ENCODE assay signal across 3 fruit fly cellular contexts in the genomic region with DNA sequence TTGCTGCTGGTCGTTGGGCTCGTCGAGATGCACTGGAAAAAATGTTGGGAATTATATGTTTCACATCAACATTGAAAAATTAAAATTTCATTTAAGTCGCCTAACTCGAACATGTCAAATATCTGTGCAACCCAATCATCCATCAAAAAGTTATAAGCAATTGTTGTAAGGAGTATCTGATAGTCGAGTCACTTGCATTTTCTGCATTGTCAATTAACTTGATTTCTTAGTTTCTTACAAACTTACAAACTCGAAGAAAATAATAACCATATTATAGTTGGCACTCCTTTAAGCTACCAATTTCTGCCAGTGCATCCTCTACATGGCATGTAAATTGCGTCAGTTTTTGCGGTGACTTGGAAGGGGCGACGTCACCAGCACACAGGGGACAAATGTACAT.
TF ChIP-seq lines count a peak whose summit lies in the region.

No protein-coding gene starts in this region.

TF ChIP-seq in whole organism, embryonic, 481 proteins besides CTCF, POLR2A, EP300 and RAD21 (continued from another document and continues in another):
- TF ChIP-seq CG13296 (GFP tag; optimal IDR thresholded peaks at IDR 0.05; lab: Kevin White, UChicago) = no peak
- no peak for TF ChIP-seq trem (tag; optimal IDR thresholded peaks at IDR 0.05; lab: Kevin White, UChicago)
- TF ChIP-seq Sin3A (optimal IDR thresholded peaks at IDR 0.05; lab: Kevin White, UChicago) = no peak
- TF ChIP-seq CHES-1-like (GFP tag; optimal IDR thresholded peaks at IDR 0.05; lab: Kevin White, UChicago) = peak; percentile 28
- peak; percentile 41 for TF ChIP-seq PHDP (tag; optimal IDR thresholded peaks at IDR 0.05; lab: Kevin White, UChicago)
- peak; percentile 14 for TF ChIP-seq CG17359 (tag; optimal IDR thresholded peaks at IDR 0.05; lab: Kevin White, UChicago)
- peak; percentile 34 for TF ChIP-seq Abd-B (GFP tag; optimal IDR thresholded peaks at IDR 0.05; lab: Kevin White, UChicago)
- peak; percentile 36 for TF ChIP-seq ems (GFP tag; optimal IDR thresholded peaks at IDR 0.05; lab: Kevin White, UChicago)
- TF ChIP-seq twi (tag; optimal IDR thresholded peaks at IDR 0.05; lab: Kevin White, UChicago) = no peak
- no peak for TF ChIP-seq dimm (GFP tag; IDR thresholded peaks at IDR 0.05; lab: Robert Waterston, UW)
- peak; percentile 22 for TF ChIP-seq CG12942 (GFP tag; optimal IDR thresholded peaks at IDR 0.05; lab: Kevin White, UChicago)
- TF ChIP-seq gsb (GFP tag; IDR thresholded peaks at IDR 0.05; lab: Robert Waterston, UW) = no peak
- TF ChIP-seq HLH4C (GFP tag; IDR thresholded peaks at IDR 0.05; lab: Robert Waterston, UW; ENCODE audit: partially characterized antibody) = peak; percentile 44; the same call in 1 of the 3 replicates
- TF ChIP-seq caup (GFP tag; optimal IDR thresholded peaks at IDR 0.05; lab: Kevin White, UChicago; ENCODE audit: severe bottlenecking) = peak; percentile 11
- peak; percentile 27 for TF ChIP-seq CoRest (tag; optimal IDR thresholded peaks at IDR 0.05; lab: Kevin White, UChicago)
- peak; percentile 24 for TF ChIP-seq Chrac-16 (GFP tag; optimal IDR thresholded peaks at IDR 0.05; lab: Kevin White, UChicago)
- peak; percentile 37 for TF ChIP-seq CG32772 (GFP tag; IDR thresholded peaks at IDR 0.05; lab: Robert Waterston, UW)
- TF ChIP-seq CG4404 (GFP tag; IDR thresholded peaks at IDR 0.05; lab: Robert Waterston, UW) = peak; percentile 39; the same call in 1 of the 2 replicates
- TF ChIP-seq unpg (GFP tag; optimal IDR thresholded peaks at IDR 0.05; lab: Kevin White, UChicago) = peak; percentile 44
- TF ChIP-seq CG4424 (GFP tag; optimal IDR thresholded peaks at IDR 0.05; lab: Kevin White, UChicago) = peak; percentile 4
- TF ChIP-seq Dip2 (GFP tag; IDR thresholded peaks at IDR 0.05; lab: Robert Waterston, UW) = no peak
- TF ChIP-seq lilli (GFP tag; optimal IDR thresholded peaks at IDR 0.05; lab: Kevin White, UChicago) = peak; percentile 30
- no peak; the same call in 1 of the 2 replicates for TF ChIP-seq H2.0 (GFP tag; IDR thresholded peaks at IDR 0.05; lab: Robert Waterston, UW)
- TF ChIP-seq CG13894 (tag; optimal IDR thresholded peaks at IDR 0.05; lab: Kevin White, UChicago) = no peak
- peak; percentile 28 for TF ChIP-seq Fer1 (GFP tag; optimal IDR thresholded peaks at IDR 0.05; lab: Kevin White, UChicago)
- TF ChIP-seq MESR4 (GFP tag; optimal IDR thresholded peaks at IDR 0.05; lab: Kevin White, UChicago) = no peak
- peak; percentile 7 for TF ChIP-seq emc (GFP tag; optimal IDR thresholded peaks at IDR 0.05; lab: Kevin White, UChicago)
- peak; percentile 27 to 58 for TF ChIP-seq chif (GFP tag; optimal IDR thresholded peaks at IDR 0.05; lab: Kevin White, UChicago)
- TF ChIP-seq psq (GFP tag; optimal IDR thresholded peaks at IDR 0.05; lab: Kevin White, UChicago) = no peak
- TF ChIP-seq stwl (tag; optimal IDR thresholded peaks at IDR 0.05; lab: Kevin White, UChicago) = no peak
- no peak for TF ChIP-seq Gsc (GFP tag; IDR thresholded peaks at IDR 0.05; lab: Robert Waterston, UW)
- peak; percentile 2 for TF ChIP-seq CG4617 (GFP tag; optimal IDR thresholded peaks at IDR 0.05; lab: Kevin White, UChicago; ENCODE audit: borderline replicate concordance)
- peak; percentile 33 for TF ChIP-seq org-1 (GFP tag; optimal IDR thresholded peaks at IDR 0.05; lab: Kevin White, UChicago)
- peak; percentile 18 for TF ChIP-seq CG30431 (GFP tag; optimal IDR thresholded peaks at IDR 0.05; lab: Kevin White, UChicago)
- TF ChIP-seq pan (optimal IDR thresholded peaks at IDR 0.05; lab: Kevin White, UChicago) = no peak
- peak in 1 of 2 experiments; percentile 23 for TF ChIP-seq pan (GFP tag; optimal IDR thresholded peaks at IDR 0.05 in 1 of 2, IDR thresholded peaks at IDR 0.05 in 1 of 2)
- TF ChIP-seq tx (GFP tag; optimal IDR thresholded peaks at IDR 0.05; lab: Kevin White, UChicago) = peak; percentile 32
- TF ChIP-seq Mad (GFP tag; optimal IDR thresholded peaks at IDR 0.05; lab: Kevin White, UChicago) = no peak
- TF ChIP-seq zen (tag; optimal IDR thresholded peaks at IDR 0.05; lab: Kevin White, UChicago) = peak; percentile 25
- TF ChIP-seq CG5953 (GFP tag; IDR thresholded peaks at IDR 0.05; lab: Robert Waterston, UW) = no peak
- TF ChIP-seq Optix (GFP tag; IDR thresholded peaks at IDR 0.05; lab: Robert Waterston, UW) = no peak
- peak; percentile 68 for TF ChIP-seq CG2712 (tag; optimal IDR thresholded peaks at IDR 0.05; lab: Kevin White, UChicago)

TF ChIP-seq in whole organism, prepupa, 60 proteins besides CTCF, POLR2A, EP300 and RAD21 (continued from another document):
- TF ChIP-seq Met (GFP tag; optimal IDR thresholded peaks at IDR 0.05; lab: Kevin White, UChicago) (peak; percentile 67), CG10669 (GFP tag; optimal IDR thresholded peaks at IDR 0.05; lab: Kevin White, UChicago) (peak; percentile 76), spab (GFP tag; optimal IDR thresholded peaks at IDR 0.05; lab: Kevin White, UChicago) (peak; percentile 54), ss (GFP tag; optimal IDR thresholded peaks at IDR 0.05; lab: Kevin White, UChicago) (peak; percentile 49 to 72), CG11902 (GFP tag; optimal IDR thresholded peaks at IDR 0.05; lab: Kevin White, UChicago) (peak; percentile 16), salr (GFP tag; optimal IDR thresholded peaks at IDR 0.05; lab: Kevin White, UChicago) (peak; percentile 33 to 75), Eip75B (GFP tag; optimal IDR thresholded peaks at IDR 0.05; lab: Kevin White, UChicago) (peak; percentile 76), CG8119 (GFP tag; IDR thresholded peaks at IDR 0.05; lab: Robert Waterston, UW) (peak; percentile 70), vri (GFP tag; optimal IDR thresholded peaks at IDR 0.05; lab: Kevin White, UChicago) (no peak), Eip93F (GFP tag; optimal IDR thresholded peaks at IDR 0.05; lab: Kevin White, UChicago) (no peak), Hr4 (GFP tag; optimal IDR thresholded peaks at IDR 0.05; lab: Kevin White, UChicago) (peak; percentile 65), pdm3 (GFP tag; optimal IDR thresholded peaks at IDR 0.05; lab: Kevin White, UChicago) (peak; percentile 71), CG3032 (tag; optimal IDR thresholded peaks at IDR 0.05; lab: Kevin White, UChicago) (peak; percentile 69), CG8319 (GFP tag; optimal IDR thresholded peaks at IDR 0.05; lab: Kevin White, UChicago) (no peak), fd85E (GFP tag; optimal IDR thresholded peaks at IDR 0.05; lab: Kevin White, UChicago) (no peak), CG34406 (GFP tag; optimal IDR thresholded peaks at IDR 0.05; lab: Kevin White, UChicago) (peak; percentile 55), CG6854 (GFP tag; optimal IDR thresholded peaks at IDR 0.05; lab: Kevin White, UChicago) (peak; percentile 5), Ets21C (GFP tag; optimal IDR thresholded peaks at IDR 0.05; lab: Kevin White, UChicago) (peak; percentile 51), Sox14 (GFP tag; optimal IDR thresholded peaks at IDR 0.05; lab: Kevin White, UChicago) (peak; percentile 73), Ets96B (tag; optimal IDR thresholded peaks at IDR 0.05; lab: Kevin White, UChicago) (peak; percentile 77), OdsH (GFP tag; optimal IDR thresholded peaks at IDR 0.05; lab: Kevin White, UChicago) (peak; percentile 68), CG7368 (GFP tag; optimal IDR thresholded peaks at IDR 0.05; lab: Kevin White, UChicago) (peak; percentile 40), dac (GFP tag; optimal IDR thresholded peaks at IDR 0.05; lab: Kevin White, UChicago) (peak; percentile 21), CG15336 (GFP tag; IDR thresholded peaks at IDR 0.05; lab: Robert Waterston, UW) (peak; percentile 47; the same call in 1 of the 2 replicates), Blimp-1 (GFP tag; optimal IDR thresholded peaks at IDR 0.05; lab: Kevin White, UChicago) (peak; percentile 14), cyc (GFP tag; optimal IDR thresholded peaks at IDR 0.05; lab: Kevin White, UChicago) (peak; percentile 49), Sox15 (GFP tag; optimal IDR thresholded peaks at IDR 0.05; lab: Kevin White, UChicago) (peak; percentile 54), Hr38 (GFP tag; optimal IDR thresholded peaks at IDR 0.05; lab: Kevin White, UChicago) (no peak), esn (GFP tag; optimal IDR thresholded peaks at IDR 0.05; lab: Kevin White, UChicago) (peak; percentile 75), CG11762 (GFP tag; optimal IDR thresholded peaks at IDR 0.05; lab: Kevin White, UChicago; ENCODE audit: insufficient read depth) (peak; percentile 51), Gug (GFP tag; IDR thresholded peaks at IDR 0.05; lab: Robert Waterston, UW) (peak; percentile 28; the same call in 1 of the 2 replicates), CG8632 (GFP tag; optimal IDR thresholded peaks at IDR 0.05; lab: Kevin White, UChicago) (peak; percentile 53), CG4318 (GFP tag; optimal IDR thresholded peaks at IDR 0.05; lab: Kevin White, UChicago) (peak; percentile 65), eg (GFP tag; IDR thresholded peaks at IDR 0.05; lab: Robert Waterston, UW) (0 out of 3 replicates have a peak, but pooled peaks have one; percentile 35), CG1621 (tag; optimal IDR thresholded peaks at IDR 0.05; lab: Kevin White, UChicago) (peak; percentile 65), fd59A (GFP tag; optimal IDR thresholded peaks at IDR 0.05; lab: Kevin White, UChicago) (peak; percentile 67), achi (GFP tag; optimal IDR thresholded peaks at IDR 0.05; lab: Kevin White, UChicago) (peak; percentile 66), lz (GFP tag; optimal IDR thresholded peaks at IDR 0.05; lab: Kevin White, UChicago) (peak; percentile 69)
TF ChIP-seq in whole organism, prepupa: peak in this region for 52.

TF ChIP-seq in whole organism, wandering third instar larva, 38 proteins besides CTCF, POLR2A, EP300 and RAD21 (continued from another document):
- TF ChIP-seq CrebA (GFP tag; optimal IDR thresholded peaks at IDR 0.05; lab: Kevin White, UChicago; ENCODE audit: borderline replicate concordance) = no peak
- no peak for TF ChIP-seq Myc (optimal IDR thresholded peaks at IDR 0.05; lab: Kevin White, UChicago)
- TF ChIP-seq Hr78 (GFP tag; optimal IDR thresholded peaks at IDR 0.05; lab: Kevin White, UChicago) = no peak
- TF ChIP-seq dsf (GFP tag; optimal IDR thresholded peaks at IDR 0.05; lab: Kevin White, UChicago; ENCODE audit: borderline replicate concordance) = no peak
- TF ChIP-seq sv (GFP tag; optimal IDR thresholded peaks at IDR 0.05; lab: Kevin White, UChicago) = no peak
- TF ChIP-seq N (GFP tag; optimal IDR thresholded peaks at IDR 0.05; lab: Kevin White, UChicago) = no peak
- TF ChIP-seq jim (GFP tag; optimal IDR thresholded peaks at IDR 0.05; lab: Kevin White, UChicago) = no peak
- no peak for TF ChIP-seq Dif (GFP tag; optimal IDR thresholded peaks at IDR 0.05; lab: Kevin White, UChicago; ENCODE audit: partially characterized antibody)
- no peak for TF ChIP-seq lola (GFP tag; optimal IDR thresholded peaks at IDR 0.05; lab: Kevin White, UChicago)
